Worm (Caenorhabditis elegans) whole organism, young adult: ENCODE results near the gene mrps-18B.

Experiments used
- B0019.2 ChIP-seq: fragments of 200-800 bp; sonication (Bioruptor generic); conservative IDR thresholded peaks from 2 replicates; pipeline ENCODE4 v1.3.6; 2022; ENCODE audit warnings: missing genetic modification reagents, missing genetic modification characterization, missing compliant biosample characterization
- B0035.1 ChIP-seq: sonication (generic microtip); optimal IDR thresholded peaks from 2 replicates; lab custom pipeline; 2016; ENCODE audit warnings: missing genetic modification characterization, mild to moderate bottlenecking, missing compliant biosample characterization, missing genotype, missing genetic modification reagents
- C17E4.6 ChIP-seq: fragments of 200-800 bp; sonication (Bioruptor generic); IDR thresholded peaks from 2 replicates; pipeline ENCODE4 v1.3.6; 2022; ENCODE audit warnings: missing genetic modification reagents, missing genetic modification characterization, missing compliant biosample characterization
- D2030.7 ChIP-seq: fragments of 200-800 bp; sonication (Bioruptor generic); IDR thresholded peaks from 2 replicates; pipeline ENCODE4 v1.3.6; 2022; ENCODE audit warnings: missing genetic modification reagents, missing genetic modification characterization, missing compliant biosample characterization
- F37B4.10 ChIP-seq: fragments of 200-800 bp; sonication (Bioruptor generic); IDR thresholded peaks from 2 replicates; pipeline ENCODE4 v1.3.6; 2022; ENCODE audit warnings: missing genetic modification characterization, missing compliant biosample characterization
- F52B5.7 ChIP-seq: sonication (generic microtip); optimal IDR thresholded peaks from 2 replicates; lab custom pipeline; 2016; ENCODE audit warnings: mild to moderate bottlenecking, missing genetic modification characterization, missing compliant biosample characterization
- F57C9.4 ChIP-seq: sonication (generic microtip); optimal IDR thresholded peaks from 2 replicates; lab custom pipeline; 2017; ENCODE audit warnings: mild to moderate bottlenecking, missing genetic modification characterization, missing compliant biosample characterization
- Y56A3A.18 ChIP-seq: fragments of 200-800 bp; sonication (Bioruptor generic); IDR thresholded peaks from 2 replicates; pipeline ENCODE4 v1.3.6; 2022; ENCODE audit warnings: missing genetic modification reagents, missing genetic modification characterization, missing compliant biosample characterization
- Y67H2A.10 ChIP-seq: fragments of 200-800 bp; sonication (Bioruptor generic); conservative IDR thresholded peaks from 2 replicates; pipeline ENCODE4 v1.3.6; 2022; ENCODE audit warnings: missing genetic modification reagents, missing genetic modification characterization, missing compliant biosample characterization
- athp-1 ChIP-seq: sonication (generic microtip); optimal IDR thresholded peaks from 2 replicates; lab custom pipeline; 2017; ENCODE audit warnings: mild to moderate bottlenecking, missing genetic modification characterization, missing compliant biosample characterization
- cebp-2 ChIP-seq: fragments of 200-800 bp; sonication (Bioruptor generic); IDR thresholded peaks from 2 replicates; pipeline ENCODE4 v1.3.6; 2022; ENCODE audit warnings: missing genetic modification characterization, missing compliant biosample characterization
- ceh-91 ChIP-seq: fragments of 200-800 bp; sonication (Bioruptor generic); IDR thresholded peaks from 2 replicates; pipeline ENCODE4 v1.3.6; 2022; ENCODE audit warnings: missing genetic modification reagents, missing genetic modification characterization, missing compliant biosample characterization
- dpl-1 ChIP-seq: fragments of 150-350 bp; optimal IDR thresholded peaks from 2 replicates; lab custom pipeline; 2014; ENCODE audit warnings: missing biosample characterization, missing genetic modification reagents, missing genetic modification characterization
- efl-1 ChIP-seq: fragments of 150-350 bp; optimal IDR thresholded peaks from 2 replicates; lab custom pipeline; 2014; ENCODE audit warnings: missing biosample characterization, missing genetic modification reagents, missing genetic modification characterization
- egrh-3 ChIP-seq: fragments of 200-800 bp; sonication (Bioruptor generic); IDR thresholded peaks from 2 replicates; pipeline ENCODE4 v1.3.6; 2022; ENCODE audit warnings: missing genetic modification reagents, missing genetic modification characterization, missing compliant biosample characterization
- gei-17 ChIP-seq: fragments of 200-800 bp; sonication (Bioruptor generic); optimal IDR thresholded peaks from 2 replicates; lab custom pipeline; 2018; ENCODE audit warnings: mild to moderate bottlenecking, missing genetic modification characterization, missing compliant biosample characterization
- hlh-12 ChIP-seq: sonication (generic microtip); optimal IDR thresholded peaks from 2 replicates; lab custom pipeline; 2016; ENCODE audit warnings: missing genetic modification characterization, missing compliant biosample characterization
- hlh-26 ChIP-seq: fragments of 200-800 bp; sonication (Bioruptor generic); conservative IDR thresholded peaks from 2 replicates; pipeline ENCODE4 v1.3.6; 2022; ENCODE audit warnings: missing genetic modification reagents, missing genetic modification characterization, missing compliant biosample characterization
- hmg-1.2 ChIP-seq: fragments of 200-800 bp; sonication (Bioruptor generic); IDR thresholded peaks from 2 replicates; pipeline ENCODE4 v1.3.6; 2022; ENCODE audit warnings: missing genetic modification reagents, missing genetic modification characterization, missing compliant biosample characterization
- lag-1 ChIP-seq: fragments of 200-800 bp; sonication (Bioruptor generic); IDR thresholded peaks from 2 replicates; pipeline ENCODE4 v1.3.6; 2022; ENCODE audit warnings: missing genetic modification reagents, missing genetic modification characterization, missing compliant biosample characterization
- lin-26 ChIP-seq: fragments of 200-800 bp; sonication (Bioruptor generic); IDR thresholded peaks from 2 replicates; pipeline ENCODE4 v1.3.6; 2022; ENCODE audit warnings: missing genetic modification reagents, missing genetic modification characterization, missing compliant biosample characterization
- nfya-1 ChIP-seq: sonication (generic microtip); optimal IDR thresholded peaks from 2 replicates; lab custom pipeline; 2017; ENCODE audit warnings: antibody characterized with exemption, missing compliant biosample characterization, missing genetic modification characterization, borderline replicate concordance; ENCODE audit not compliant: insufficient read depth
- nfyb-1 ChIP-seq: fragments of 200-800 bp; sonication (Bioruptor generic); IDR thresholded peaks from 2 replicates; pipeline ENCODE4 v1.3.6; 2022; ENCODE audit warnings: missing genetic modification reagents, missing genetic modification characterization, missing compliant biosample characterization
- nhr-80 ChIP-seq: sonication (generic microtip); optimal IDR thresholded peaks from 2 replicates; lab custom pipeline; 2016; ENCODE audit warnings: missing genetic modification characterization, missing compliant biosample characterization
- pha-4 ChIP-seq: fragments of 150-350 bp; sonication (generic microtip); optimal IDR thresholded peaks from 2 replicates; lab custom pipeline; 2014; ENCODE audit warnings: missing biosample characterization, missing genetic modification reagents, missing genetic modification characterization
- snpc-1.3 ChIP-seq: sonication (generic microtip); optimal IDR thresholded peaks from 2 replicates; lab custom pipeline; 2017; ENCODE audit warnings: missing genetic modification characterization, mild to moderate bottlenecking, missing compliant biosample characterization, antibody characterized with exemption, moderate library complexity, missing genotype, missing genetic modification reagents; ENCODE audit not compliant: insufficient read depth
- somi-1 ChIP-seq: fragments of 200-800 bp; sonication (Bioruptor generic); optimal IDR thresholded peaks from 2 replicates; lab custom pipeline; 2018; ENCODE audit warnings: mild to moderate bottlenecking, missing genetic modification characterization, missing compliant biosample characterization
- tbx-9 ChIP-seq: sonication (generic microtip); optimal IDR thresholded peaks from 2 replicates; lab custom pipeline; 2016; ENCODE audit warnings: borderline replicate concordance, missing genetic modification characterization, inconsistent platforms, missing compliant biosample characterization
- tlf-1 ChIP-seq: fragments of 200-800 bp; sonication (Bioruptor generic); optimal IDR thresholded peaks from 2 replicates; lab custom pipeline; 2018; ENCODE audit warnings: mild to moderate bottlenecking, missing genetic modification characterization, missing compliant biosample characterization
- ztf-18 ChIP-seq: sonication (generic microtip); optimal IDR thresholded peaks from 2 replicates; lab custom pipeline; 2016; ENCODE audit warnings: missing genotype, mild to moderate bottlenecking, missing genetic modification characterization, missing compliant biosample characterization
- ztf-26 ChIP-seq: sonication (generic microtip); optimal IDR thresholded peaks from 2 replicates; lab custom pipeline; 2017; ENCODE audit warnings: missing genetic modification characterization, missing compliant biosample characterization

The mrps-18B gene

DNA sequence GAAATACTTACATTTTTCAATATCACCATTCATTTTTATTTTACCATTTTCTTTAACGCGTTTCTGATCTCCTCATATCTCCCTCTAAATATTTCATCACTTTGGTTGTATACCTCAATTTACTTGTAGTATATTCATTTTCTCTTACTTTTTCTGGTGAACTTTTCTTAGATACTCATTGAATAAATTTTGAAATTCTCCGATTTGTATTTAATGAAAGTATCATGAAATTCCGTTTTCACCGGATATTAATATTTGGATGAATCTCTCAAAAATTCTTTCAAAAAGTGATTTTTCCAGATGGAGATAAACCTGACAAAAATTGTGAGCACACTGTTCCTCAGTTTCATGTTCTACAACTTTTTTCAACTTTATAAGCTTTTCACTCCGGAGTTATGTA lies 7.3 kb upstream of the mrps-18B start, which contains the start of gene T13H5.8 (continued):
- TF ChIP-seq efl-1 (GFP tag; lab: Kevin White, UChicago), result no peak
- TF ChIP-seq cebp-2 (GFP tag; lab: Robert Waterston, UW), result no peak
- TF ChIP-seq hmg-1.2 (GFP tag; lab: Robert Waterston, UW), result no peak
- TF ChIP-seq hlh-26 (GFP tag; lab: Robert Waterston, UW), result no peak

DNA sequence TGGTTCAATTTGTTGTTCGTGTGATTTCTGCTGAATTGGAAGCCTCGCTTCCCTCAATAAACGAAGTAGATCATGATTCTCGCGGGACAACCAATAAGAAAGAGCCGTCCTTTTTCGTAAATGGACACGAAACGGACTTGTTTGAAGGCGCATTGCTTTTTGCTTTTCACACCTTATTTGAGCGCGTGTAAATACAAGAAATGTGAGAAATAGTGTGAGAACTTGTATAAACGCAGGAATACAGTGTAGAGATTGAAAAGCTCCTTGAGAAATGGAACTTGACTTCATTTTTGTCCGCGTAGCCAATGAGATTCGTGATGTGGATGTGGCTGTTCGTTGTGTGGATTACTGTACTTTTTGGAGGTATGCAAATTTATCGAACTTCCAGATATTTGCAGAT lies 4.9 kb upstream of the mrps-18B start, which contains the start of gene cht-2:
TSS of gene cht-2 (plus strand) at position 301 of the 400 bp plus-strand sequence.
- TF ChIP-seq B0019.2 (GFP tag; lab: Robert Waterston, UW), result no peak
- no peak for TF ChIP-seq snpc-1.3 (tag; lab: Kevin White, UChicago)
- no peak for TF ChIP-seq C17E4.6 (GFP tag; lab: Robert Waterston, UW)
- no peak for TF ChIP-seq gei-17 (GFP tag; lab: Kevin White, UChicago)
- TF ChIP-seq cebp-2 (GFP tag; lab: Robert Waterston, UW), result no peak
- no peak for TF ChIP-seq athp-1 (tag; lab: Kevin White, UChicago)
- TF ChIP-seq F37B4.10 (GFP tag; lab: Robert Waterston, UW), result no peak
- no peak for TF ChIP-seq nfyb-1 (GFP tag; lab: Robert Waterston, UW)

DNA sequence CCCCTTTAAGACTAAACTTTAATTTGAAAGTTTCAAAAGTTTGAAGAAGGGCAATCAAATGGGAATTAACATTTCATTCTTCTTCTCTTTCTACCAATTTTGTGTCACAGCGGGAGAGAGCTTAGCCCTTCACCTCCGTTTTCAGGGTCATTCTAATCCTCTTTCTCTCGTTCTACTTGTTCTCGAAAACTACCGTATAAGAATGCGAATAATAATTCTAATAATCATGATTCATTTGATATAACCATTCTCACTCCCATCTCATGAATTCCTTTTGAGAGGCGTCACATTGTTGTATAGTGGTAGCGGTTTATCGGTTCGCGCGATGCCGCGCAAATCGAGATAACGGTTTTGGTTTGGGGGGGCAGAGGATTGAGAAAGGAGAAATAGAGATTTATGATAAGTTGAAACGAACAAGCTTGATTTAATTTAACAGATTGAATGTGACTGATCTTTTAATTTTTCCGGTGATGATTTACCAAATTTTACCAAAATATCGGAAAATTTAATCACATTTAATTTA lies 3.8 kb downstream of the mrps-18B start:
- TF ChIP-seq hlh-12 (tag; lab: Kevin White, UChicago) (no peak), ztf-26 (tag; lab: Kevin White, UChicago) (no peak), tbx-9 (tag; lab: Kevin White, UChicago) (no peak), D2030.7 (GFP tag; lab: Robert Waterston, UW) (no peak), ztf-18 (tag; lab: Kevin White, UChicago) (no peak), F57C9.4 (tag; lab: Kevin White, UChicago) (no peak), ceh-91 (GFP tag; lab: Robert Waterston, UW) (no peak), Y56A3A.18 (GFP tag; lab: Robert Waterston, UW) (no peak)
- TF ChIP-seq, all 124 proteins: peak for 0

DNA sequence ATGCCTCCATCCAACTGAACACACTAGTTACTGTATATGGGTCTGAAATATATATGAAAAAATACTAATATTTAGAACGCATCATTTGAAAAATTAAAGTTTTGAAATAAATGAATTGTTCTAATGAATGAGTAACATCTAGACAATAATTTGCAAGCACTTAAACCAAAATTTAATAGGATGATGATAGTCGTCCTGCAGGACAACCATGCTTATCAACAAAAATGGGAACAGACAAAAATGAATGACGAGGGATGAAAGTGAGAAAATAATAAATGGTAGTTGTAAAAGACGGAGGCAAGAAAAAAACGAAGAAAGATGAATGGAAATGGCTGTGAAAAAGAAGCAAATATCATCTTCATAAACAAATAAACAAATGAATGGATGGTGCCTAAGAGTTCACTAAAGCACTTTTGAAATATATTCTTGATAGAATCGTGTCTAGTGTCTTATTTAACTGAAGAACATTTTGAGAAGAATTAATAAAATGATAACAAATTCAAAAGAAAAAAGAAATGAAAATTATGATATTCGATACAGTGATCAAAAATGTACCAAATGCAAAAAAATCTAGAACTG lies 5.8 kb downstream of the mrps-18B start, which contains the start of gene gldi-7:
TSS of gene gldi-7 (minus strand) at position 42 of the 579 bp plus-strand sequence.
- TF ChIP-seq F52B5.7 (tag; lab: Kevin White, UChicago) (no peak), nhr-80 (tag; lab: Kevin White, UChicago) (peak; percentile 33), dpl-1 (GFP tag; lab: Kevin White, UChicago) (no peak), egrh-3 (no peak)

DNA sequence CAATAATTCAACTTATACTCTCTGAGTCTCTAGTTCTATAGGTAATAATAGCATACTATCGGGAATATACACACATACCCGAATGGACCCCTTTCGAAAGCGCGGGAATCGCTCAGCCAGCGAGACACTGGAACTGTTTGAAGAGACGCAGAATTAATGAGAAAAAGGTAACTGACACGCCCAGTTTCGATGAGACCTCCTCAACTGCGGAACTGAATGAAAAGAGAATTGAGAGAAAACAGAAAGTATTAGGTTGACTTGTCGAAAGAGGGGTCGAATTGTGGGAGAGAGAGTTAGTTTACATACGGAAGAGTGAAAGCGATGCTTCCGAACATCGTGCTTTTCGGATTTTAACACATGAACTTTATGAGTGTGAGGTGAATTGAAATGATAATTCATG lies 6.5 kb downstream of the mrps-18B start:
- TF ChIP-seq nfya-1 (tag; lab: Kevin White, UChicago) (no peak), hmg-1.2 (GFP tag; lab: Robert Waterston, UW) (peak; percentile 36; the same call in 1 of the 2 replicates)

DNA sequence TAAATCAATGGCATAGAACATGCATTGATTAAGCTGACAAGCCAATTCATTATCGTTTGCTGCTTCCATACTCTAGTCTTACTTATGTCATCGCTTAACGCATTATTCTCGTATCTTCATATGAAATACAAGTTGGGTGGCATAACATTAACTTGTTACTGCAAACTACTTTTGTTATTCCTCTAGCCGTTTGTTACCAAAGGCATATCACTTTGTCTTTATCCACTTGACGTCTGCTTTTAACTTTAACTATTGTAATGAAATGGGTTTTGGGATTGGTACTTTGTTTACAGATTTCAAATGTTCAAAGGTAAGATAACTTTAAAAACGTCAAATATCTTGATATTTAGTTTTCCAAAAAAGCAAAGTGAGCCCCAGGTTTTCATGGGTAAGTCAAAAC lies 10.6 kb downstream of the mrps-18B start, which contains the start of gene W01C9.2:
TSS of gene W01C9.2 (plus strand) at position 301 of the 400 bp plus-strand sequence.
- TF ChIP-seq somi-1 (GFP tag; lab: Kevin White, UChicago) (no peak), hmg-1.2 (GFP tag; lab: Robert Waterston, UW) (no peak), lag-1 (GFP tag; lab: Robert Waterston, UW) (no peak), Y67H2A.10 (GFP tag; lab: Robert Waterston, UW) (no peak), lin-26 (GFP tag; lab: Robert Waterston, UW) (no peak), pha-4 (tag; lab: Kevin White, UChicago) (no peak), B0035.1 (no peak), tlf-1 (GFP tag; lab: Kevin White, UChicago) (no peak)
